Fruit fly (Drosophila melanogaster): ENCODE data around the gene mrn.
A peak's percentile ranks its signal among the peaks of the same experiment; 100 is the strongest.

The mrn gene

dm6 chr3L:15565829-15566433 is 14.4 kb downstream of the mrn start, which contains the start of gene dop (continued):
- TF ChIP-seq Sin3A (optimal IDR thresholded peaks at IDR 0.05) (peak; percentile 55), CG3995 (GFP tag; optimal IDR thresholded peaks at IDR 0.05) (peak; percentile 82), her (GFP tag; optimal IDR thresholded peaks at IDR 0.05) (peak; percentile 35), dmrt11E (tag; optimal IDR thresholded peaks at IDR 0.05) (no peak), cato (GFP tag; optimal IDR thresholded peaks at IDR 0.05; ENCODE audit: borderline replicate concordance) (no peak), CG9797 (GFP tag; optimal IDR thresholded peaks at IDR 0.05) (peak; percentile 92), pita (GFP tag; optimal IDR thresholded peaks at IDR 0.05) (no peak), Ravus (GFP tag; IDR thresholded peaks at IDR 0.05) (no peak), lilli (GFP tag; optimal IDR thresholded peaks at IDR 0.05) (peak; percentile 71), Six4 (GFP tag; optimal IDR thresholded peaks at IDR 0.05) (no peak), Bdp1 (GFP tag; optimal IDR thresholded peaks at IDR 0.05) (no peak), CG10431 (GFP tag; optimal IDR thresholded peaks at IDR 0.05) (no peak), fd96Cb (tag; optimal IDR thresholded peaks at IDR 0.05) (no peak), sr (GFP tag; IDR thresholded peaks at IDR 0.05) (peak; percentile 78; the same call in 2 of the 3 replicates), ken (GFP tag; IDR thresholded peaks at IDR 0.05) (no peak), CG4820 (GFP tag; optimal IDR thresholded peaks at IDR 0.05) (peak; percentile 20), CG8944 (GFP tag; optimal IDR thresholded peaks at IDR 0.05) (peak; percentile 10), CG8281 (tag; optimal IDR thresholded peaks at IDR 0.05) (no peak), tin (GFP tag; optimal IDR thresholded peaks at IDR 0.05) (no peak), row (GFP tag; IDR thresholded peaks at IDR 0.05) (peak; percentile 58; the same call in 2 of the 3 replicates), btn (GFP tag; optimal IDR thresholded peaks at IDR 0.05) (no peak), Kr (GFP tag; optimal IDR thresholded peaks at IDR 0.05) (no peak), Dad (GFP tag; optimal IDR thresholded peaks at IDR 0.05) (no peak), yki (optimal IDR thresholded peaks at IDR 0.05) (no peak), Ada2b (GFP tag; IDR thresholded peaks at IDR 0.05) (no peak; the same call in 1 of the 2 replicates), hth (optimal IDR thresholded peaks at IDR 0.05) (no peak), H15 (GFP tag; IDR thresholded peaks at IDR 0.05) (no peak), Dref (GFP tag; IDR thresholded peaks at IDR 0.05) (peak; percentile 73), Hey (tag; optimal IDR thresholded peaks at IDR 0.05) (no peak), CG15073 (GFP tag; optimal IDR thresholded peaks at IDR 0.05) (no peak), CG10462 (GFP tag; optimal IDR thresholded peaks at IDR 0.05) (no peak), zfh1 (GFP tag; IDR thresholded peaks at IDR 0.05) (no peak), run (tag; optimal IDR thresholded peaks at IDR 0.05) (no peak), HLH54F (GFP tag; optimal IDR thresholded peaks at IDR 0.05) (peak; percentile 31), Blimp-1 (GFP tag; optimal IDR thresholded peaks at IDR 0.05) (no peak), CG12299 (tag; optimal IDR thresholded peaks at IDR 0.05) (no peak), mirr (GFP tag; optimal IDR thresholded peaks at IDR 0.05) (no peak), Ssrp (tag; optimal IDR thresholded peaks at IDR 0.05) (no peak), Aef1 (GFP tag; IDR thresholded peaks at IDR 0.05) (peak; percentile 38; the same call in 1 of the 3 replicates), slou (GFP tag; optimal IDR thresholded peaks at IDR 0.05) (no peak), Dfd (GFP tag; optimal IDR thresholded peaks at IDR 0.05) (no peak), CG15269 (tag; optimal IDR thresholded peaks at IDR 0.05) (no peak), Chrac-16 (GFP tag; optimal IDR thresholded peaks at IDR 0.05) (no peak), unpg (GFP tag; optimal IDR thresholded peaks at IDR 0.05) (no peak), CG7556 (GFP tag; optimal IDR thresholded peaks at IDR 0.05) (no peak), trh (GFP tag; optimal IDR thresholded peaks at IDR 0.05) (no peak), lov (optimal IDR thresholded peaks at IDR 0.05) (no peak), lov (GFP tag; IDR thresholded peaks at IDR 0.05) (no peak), CG8359 (GFP tag; optimal IDR thresholded peaks at IDR 0.05; ENCODE audit: borderline replicate concordance) (no peak), gt (GFP tag; IDR thresholded peaks at IDR 0.05) (no peak), sqz (GFP tag; optimal IDR thresholded peaks at IDR 0.05) (no peak), insv (GFP tag; optimal IDR thresholded peaks at IDR 0.05) (no peak), H2.0 (GFP tag; IDR thresholded peaks at IDR 0.05) (no peak)

All from whole organism, embryonic.